Fruit fly (Drosophila melanogaster) Kc167 (cell line): ENCODE measurements around the gene pbl.

Source experiments
- Myc ChIP-seq: fragments of >200 bp; optimal IDR thresholded peaks from 2 replicates; lab custom pipeline; 2017; ENCODE audit warnings: missing external identifiers
- Sin3A ChIP-seq: fragments of >200 bp; optimal IDR thresholded peaks from 2 replicates; lab custom pipeline; 2018; ENCODE audit warnings: missing external identifiers
- h ChIP-seq: fragments of >200 bp; optimal IDR thresholded peaks from 3 replicates; lab custom pipeline; 2018; ENCODE audit warnings: missing external identifiers
- insv ChIP-seq: fragments of >200 bp; optimal IDR thresholded peaks from 3 replicates; lab custom pipeline; 2018; ENCODE audit warnings: missing external identifiers
- psq ChIP-seq: fragments of >200 bp; optimal IDR thresholded peaks from 2 replicates; lab custom pipeline; 2017; ENCODE audit warnings: missing external identifiers
- ttk ChIP-seq: sonication (Bioruptor generic); optimal IDR thresholded peaks from 2 replicates; lab custom pipeline; 2017; ENCODE audit warnings: missing external identifiers

DNA sequence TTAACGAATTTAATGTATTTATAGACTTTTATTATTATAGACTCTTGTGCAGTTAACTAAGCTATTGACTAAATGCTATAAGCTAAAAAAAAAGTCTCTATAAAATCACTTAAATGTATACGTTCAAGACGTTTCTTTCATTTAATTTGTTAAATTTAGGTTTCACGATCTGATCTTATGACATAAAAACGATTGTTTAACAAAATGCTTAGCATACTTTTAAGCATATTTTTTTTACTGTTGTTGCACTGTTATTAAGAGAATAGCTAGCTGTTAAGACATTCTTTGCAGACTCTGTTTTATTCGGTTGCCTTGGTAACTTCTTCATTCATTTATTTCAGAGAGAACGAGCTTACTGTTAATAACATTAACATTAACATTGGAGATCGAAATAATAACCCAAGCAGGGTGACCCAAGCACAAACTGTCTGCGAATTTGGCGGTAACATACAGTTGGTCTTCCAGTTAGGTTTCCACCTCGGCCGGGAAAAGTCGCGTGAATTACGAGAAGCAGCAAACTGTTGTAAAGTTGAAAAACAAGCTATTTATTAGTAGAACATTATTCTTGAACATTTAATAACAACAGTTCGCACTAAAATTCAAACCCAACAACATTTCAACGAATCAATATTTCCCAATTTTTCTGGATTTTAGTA lies 43.0 kb downstream of the pbl start, which contains the start of gene CG32365:
- TF ChIP-seq h (lab: Kevin White, UChicago) (no peak), psq (lab: Kevin White, UChicago) (no peak), ttk (lab: Kevin White, UChicago) (no peak), Sin3A (lab: Kevin White, UChicago) (no peak), insv (lab: Kevin White, UChicago) (no peak), Myc (lab: Kevin White, UChicago) (no peak)
